Worm (Caenorhabditis elegans) whole organism, midembryonic: ENCODE results near the gene F49H12.4.

Experiments used
- T22C8.4 ChIP-seq: fragments of 200-800 bp; sonication (Bioruptor generic); IDR thresholded peaks from 2 replicates; pipeline ENCODE4 v1.3.6; 2022; ENCODE audit warnings: missing genetic modification characterization, missing compliant biosample characterization
- cog-1 ChIP-seq: sonication (generic microtip); optimal IDR thresholded peaks from 2 replicates; lab custom pipeline; 2016; ENCODE audit warnings: missing genetic modification characterization, missing compliant biosample characterization
- flt-1 ChIP-seq: fragments of 200-800 bp; sonication (Bioruptor generic); IDR thresholded peaks from 2 replicates; pipeline ENCODE4 v1.3.6; 2022; ENCODE audit warnings: missing genetic modification characterization, missing compliant biosample characterization
- klf-2 ChIP-seq: fragments of 200-800 bp; sonication (Bioruptor generic); conservative IDR thresholded peaks from 2 replicates; pipeline ENCODE4 v1.3.6; 2022; ENCODE audit warnings: missing genetic modification reagents, missing genetic modification characterization, missing compliant biosample characterization
- med-1 ChIP-seq: sonication (generic microtip); optimal IDR thresholded peaks from 2 replicates; lab custom pipeline; 2017; ENCODE audit warnings: missing genetic modification characterization, mild to moderate bottlenecking, missing compliant biosample characterization, antibody characterized with exemption, missing genetic modification reagents; ENCODE audit not compliant: insufficient read depth
- ref-1 ChIP-seq: fragments of 200-800 bp; sonication (Bioruptor generic); conservative IDR thresholded peaks from 2 replicates; pipeline ENCODE4 v1.3.6; 2022; ENCODE audit warnings: missing genetic modification reagents, missing genetic modification characterization, missing compliant biosample characterization
- tab-1 ChIP-seq: fragments of 200-800 bp; sonication (Bioruptor generic); IDR thresholded peaks from 2 replicates; pipeline ENCODE4 v1.3.6; 2022; ENCODE audit warnings: missing genetic modification characterization, missing compliant biosample characterization
- ztf-23 ChIP-seq: fragments of 200-800 bp; sonication (Bioruptor generic); IDR thresholded peaks from 2 replicates; pipeline ENCODE4 v1.3.6; 2022; ENCODE audit warnings: missing genetic modification reagents, missing genetic modification characterization, missing compliant biosample characterization
- ztf-29 ChIP-seq: fragments of 200-800 bp; sonication (Bioruptor generic); IDR thresholded peaks from 2 replicates; pipeline ENCODE4 v1.3.6; 2022; ENCODE audit warnings: missing genetic modification reagents, missing genetic modification characterization, missing compliant biosample characterization

F49H12.4 gene

DNA sequence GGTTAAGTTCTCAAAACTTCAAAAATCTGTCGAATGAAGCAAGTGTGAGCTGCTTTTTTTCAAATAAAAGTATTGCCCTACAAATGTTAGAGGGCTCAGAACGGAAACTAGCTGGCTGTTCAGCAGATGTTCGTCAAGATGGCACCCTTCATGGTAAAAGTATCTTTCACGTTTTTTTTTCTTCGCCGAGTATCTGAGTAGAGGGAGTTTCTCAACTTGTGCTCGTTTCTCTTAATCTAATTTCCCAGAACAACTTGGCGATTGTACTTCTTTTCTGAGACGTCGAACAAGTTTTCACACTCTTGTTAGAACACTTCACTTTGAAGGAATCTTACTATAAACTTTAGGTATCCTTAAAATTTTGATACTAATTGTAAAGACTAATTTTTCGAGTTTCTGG lies 8.1 kb downstream of the F49H12.4 start:
- no peak for TF ChIP-seq tab-1 (GFP tag; lab: Robert Waterston, UW)

DNA sequence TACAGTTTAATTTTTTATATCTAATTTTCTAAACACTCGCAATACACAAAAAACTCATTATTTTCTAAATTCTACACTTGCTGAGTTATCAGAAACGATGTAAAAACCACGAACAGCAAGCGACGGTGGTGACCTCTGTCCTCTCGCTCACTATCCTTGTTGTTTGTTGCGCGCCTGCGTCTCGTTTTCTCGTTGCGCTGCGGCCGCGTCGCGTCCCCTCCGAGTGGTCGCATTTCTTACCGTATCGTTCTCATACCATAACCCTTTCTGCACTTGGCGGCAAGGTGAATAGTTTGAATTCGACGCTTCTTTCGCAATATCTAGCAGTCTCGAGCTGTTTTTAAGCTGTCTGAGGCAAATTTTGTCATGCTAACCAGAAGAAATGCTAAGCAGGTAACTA lies 9.8 kb downstream of the F49H12.4 start, which contains the start of gene lsy-2:
TSS of gene lsy-2 (plus strand) at position 271 of the 400 bp plus-strand sequence.
- TF ChIP-seq ztf-29 (GFP tag; lab: Robert Waterston, UW) (0 out of 2 replicates have a peak, but pooled peaks have one; percentile 17), klf-2 (GFP tag; lab: Robert Waterston, UW) (no peak), tab-1 (GFP tag; lab: Robert Waterston, UW) (no peak), flt-1 (no peak), cog-1 (no peak), ref-1 (GFP tag; lab: Robert Waterston, UW) (no peak), ztf-23 (GFP tag; lab: Robert Waterston, UW) (0 out of 2 replicates have a peak, but pooled peaks have one; percentile 19), T22C8.4 (GFP tag; lab: Robert Waterston, UW) (no peak), med-1 (GFP tag; lab: Kevin White, UChicago) (no peak)

DNA sequence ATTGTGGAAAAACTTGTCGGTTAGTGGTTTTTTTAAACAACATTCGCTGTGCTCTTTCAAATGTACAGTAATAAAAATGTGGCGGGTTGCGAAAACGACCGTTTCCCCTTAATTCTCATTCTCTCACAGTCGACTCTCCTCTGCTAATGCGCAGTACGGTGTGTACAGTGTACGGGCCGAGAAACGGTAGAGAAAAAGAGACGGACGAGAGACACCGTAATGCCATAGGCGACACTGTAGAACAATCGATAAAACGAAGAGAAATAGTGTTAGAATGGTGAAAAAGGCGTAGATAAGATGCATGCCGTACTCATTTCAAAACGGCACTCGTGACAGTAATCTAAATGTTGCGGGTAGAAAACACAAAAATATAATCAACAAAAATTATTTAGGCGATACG lies 10.9 kb downstream of the F49H12.4 start:
- TF ChIP-seq cog-1 (no peak), ztf-23 (GFP tag; lab: Robert Waterston, UW) (no peak), T22C8.4 (GFP tag; lab: Robert Waterston, UW) (peak; percentile 68; the same call in 1 of the 2 replicates), flt-1 (no peak), ref-1 (GFP tag; lab: Robert Waterston, UW) (no peak), med-1 (GFP tag; lab: Kevin White, UChicago) (no peak), tab-1 (GFP tag; lab: Robert Waterston, UW) (no peak), ztf-29 (GFP tag; lab: Robert Waterston, UW) (no peak), klf-2 (GFP tag; lab: Robert Waterston, UW) (no peak)

DNA sequence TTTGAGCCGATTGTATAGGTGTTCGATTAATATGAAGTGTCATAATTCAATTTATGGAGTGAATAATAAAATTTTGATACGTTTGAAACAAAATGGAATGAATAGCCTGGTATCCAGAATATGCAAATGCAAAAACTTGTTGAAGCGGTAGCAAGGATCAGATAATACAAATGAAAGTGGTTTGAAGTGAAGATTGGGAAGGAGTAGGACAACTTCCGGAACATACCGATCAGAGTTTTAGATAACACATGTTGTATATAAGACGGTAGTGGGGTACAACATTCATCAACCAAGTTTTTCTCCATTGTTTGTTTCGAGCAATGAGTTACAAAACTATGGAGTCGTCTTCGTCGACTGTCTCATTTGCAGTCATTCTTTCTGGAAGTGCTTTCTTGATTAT lies 13.5 kb downstream of the F49H12.4 start, which contains the start of gene col-164:
TSS of gene col-164 (plus strand) at position 301 of the 400 bp plus-strand sequence.
- TF ChIP-seq cog-1 (no peak), med-1 (GFP tag; lab: Kevin White, UChicago) (no peak)

DNA sequence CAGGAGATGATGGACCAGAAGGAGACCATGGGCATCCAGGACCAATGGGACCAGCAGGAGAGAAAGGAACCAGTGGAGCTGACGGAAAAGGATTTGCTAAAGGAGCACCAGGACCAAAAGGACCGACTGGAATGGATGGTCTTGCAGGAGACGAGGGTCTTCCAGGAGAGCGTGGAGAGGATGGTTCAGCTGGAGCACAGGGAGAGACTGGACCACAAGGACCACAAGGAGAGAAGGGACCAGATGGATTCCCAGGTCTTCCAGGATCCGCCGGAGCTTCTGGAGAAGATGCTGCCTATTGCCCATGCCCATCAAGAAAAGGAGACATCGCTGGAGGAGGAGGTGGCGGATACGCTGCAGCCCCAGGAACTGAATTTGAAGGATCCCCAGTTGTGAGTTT lies 14.5 kb downstream of the F49H12.4 start:
- TF ChIP-seq klf-2 (GFP tag; lab: Robert Waterston, UW) (no peak), ref-1 (GFP tag; lab: Robert Waterston, UW) (no peak), ztf-29 (GFP tag; lab: Robert Waterston, UW) (no peak), med-1 (GFP tag; lab: Kevin White, UChicago) (no peak), flt-1 (no peak), ztf-23 (GFP tag; lab: Robert Waterston, UW) (no peak), tab-1 (GFP tag; lab: Robert Waterston, UW) (no peak), T22C8.4 (GFP tag; lab: Robert Waterston, UW) (no peak)

DNA sequence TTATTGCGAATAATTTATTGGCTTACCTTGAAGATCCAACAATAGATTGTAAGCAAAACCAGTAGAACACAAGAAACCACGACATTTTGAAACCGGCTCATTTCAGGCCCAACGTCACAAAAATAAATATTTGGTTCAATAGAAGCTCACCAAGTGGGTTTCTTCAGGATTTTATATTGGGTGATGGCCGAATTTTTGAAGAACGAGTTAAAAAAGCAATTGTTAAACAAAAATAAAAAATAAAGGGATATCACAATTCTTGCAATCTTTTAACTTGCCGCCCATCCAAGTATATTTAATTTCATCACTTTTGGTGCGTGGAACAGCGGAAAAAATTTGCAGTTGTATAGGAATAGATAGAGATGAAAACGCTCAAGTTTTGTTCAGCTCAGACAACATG lies 17.2 kb downstream of the F49H12.4 start, which contains the start of gene T21D9.2:
TSS of gene T21D9.2 (minus strand) at position 101 of the 400 bp plus-strand sequence.
- TF ChIP-seq ztf-23 (GFP tag; lab: Robert Waterston, UW) (no peak), ztf-29 (GFP tag; lab: Robert Waterston, UW) (no peak), tab-1 (GFP tag; lab: Robert Waterston, UW) (no peak), flt-1 (no peak), klf-2 (GFP tag; lab: Robert Waterston, UW) (no peak), med-1 (GFP tag; lab: Kevin White, UChicago) (no peak), cog-1 (no peak), ref-1 (GFP tag; lab: Robert Waterston, UW) (no peak), T22C8.4 (GFP tag; lab: Robert Waterston, UW) (no peak)

DNA sequence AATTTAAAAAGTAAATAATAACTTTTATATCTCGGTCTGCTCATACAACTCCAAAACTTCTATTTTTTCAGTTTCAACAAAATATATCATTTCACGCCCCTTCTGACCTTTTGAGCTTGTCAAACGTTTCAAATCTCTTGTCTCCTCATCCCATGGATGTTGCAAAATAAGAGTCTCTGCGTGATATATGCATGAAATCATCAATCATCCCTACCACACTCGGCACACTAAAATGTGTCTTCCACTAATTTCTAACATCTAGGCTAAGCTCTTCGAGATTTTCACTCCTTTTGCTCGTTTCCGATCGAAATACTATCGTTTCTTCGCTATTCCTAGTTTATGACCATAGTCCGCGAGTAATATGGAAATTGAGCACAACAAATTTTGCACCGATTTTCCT lies 19.4 kb downstream of the F49H12.4 start:
- TF ChIP-seq cog-1 (no peak), med-1 (GFP tag; lab: Kevin White, UChicago) (no peak), tab-1 (GFP tag; lab: Robert Waterston, UW) (no peak), flt-1 (no peak), ref-1 (GFP tag; lab: Robert Waterston, UW) (no peak), T22C8.4 (GFP tag; lab: Robert Waterston, UW) (no peak), klf-2 (GFP tag; lab: Robert Waterston, UW) (no peak), ztf-23 (GFP tag; lab: Robert Waterston, UW) (no peak), ztf-29 (GFP tag; lab: Robert Waterston, UW) (no peak)

DNA sequence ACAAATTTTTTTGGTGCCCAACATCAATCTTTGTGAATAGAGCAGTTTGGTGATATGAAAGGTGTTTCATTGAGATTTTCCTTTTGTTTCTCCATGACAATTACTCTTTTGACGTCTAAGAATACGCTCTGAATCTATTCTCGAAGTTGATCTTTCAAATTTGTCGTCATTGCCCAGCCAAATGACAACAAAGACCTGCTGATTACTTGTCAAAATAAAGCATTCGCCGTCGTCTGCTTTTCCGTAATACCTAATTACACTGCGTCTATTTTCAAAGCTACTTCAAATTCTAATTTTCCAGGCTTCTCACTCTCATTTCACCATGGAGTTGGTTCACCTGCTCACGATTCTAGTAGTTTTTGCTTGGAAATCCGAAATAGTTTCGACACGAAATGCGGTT lies 25.7 kb downstream of the F49H12.4 start, which contains the start of gene F53B1.3:
TSS of gene F53B1.3 (plus strand) at position 301 of the 400 bp plus-strand sequence.
- no peak for TF ChIP-seq ref-1 (GFP tag; lab: Robert Waterston, UW)
- TF ChIP-seq ztf-23 (GFP tag; lab: Robert Waterston, UW) = no peak
- no peak for TF ChIP-seq ztf-29 (GFP tag; lab: Robert Waterston, UW)
- no peak for TF ChIP-seq klf-2 (GFP tag; lab: Robert Waterston, UW)
- no peak for TF ChIP-seq T22C8.4 (GFP tag; lab: Robert Waterston, UW)
- TF ChIP-seq flt-1 = no peak
- no peak for TF ChIP-seq tab-1 (GFP tag; lab: Robert Waterston, UW)
- no peak for TF ChIP-seq med-1 (GFP tag; lab: Kevin White, UChicago)
- no peak for TF ChIP-seq cog-1

DNA sequence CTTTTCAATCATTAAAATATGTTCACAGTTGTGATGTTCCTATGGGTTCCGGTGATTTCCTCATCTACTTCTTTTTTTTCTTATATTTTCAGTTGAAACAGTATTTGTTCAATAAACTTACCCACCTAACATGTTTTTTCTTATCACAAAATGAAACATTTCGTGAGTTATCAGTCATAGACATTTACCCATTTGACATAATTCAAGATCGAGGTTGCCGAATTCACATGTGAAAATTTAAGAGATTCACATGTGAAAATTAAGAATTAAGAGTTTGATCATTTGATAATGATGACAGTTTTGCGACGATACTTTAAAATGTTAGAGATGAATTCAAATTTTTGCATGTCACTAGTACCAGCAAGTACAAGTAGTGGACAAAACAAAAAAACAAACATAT lies 27.8 kb downstream of the F49H12.4 start:
- TF ChIP-seq tab-1 (GFP tag; lab: Robert Waterston, UW) = no peak

DNA sequence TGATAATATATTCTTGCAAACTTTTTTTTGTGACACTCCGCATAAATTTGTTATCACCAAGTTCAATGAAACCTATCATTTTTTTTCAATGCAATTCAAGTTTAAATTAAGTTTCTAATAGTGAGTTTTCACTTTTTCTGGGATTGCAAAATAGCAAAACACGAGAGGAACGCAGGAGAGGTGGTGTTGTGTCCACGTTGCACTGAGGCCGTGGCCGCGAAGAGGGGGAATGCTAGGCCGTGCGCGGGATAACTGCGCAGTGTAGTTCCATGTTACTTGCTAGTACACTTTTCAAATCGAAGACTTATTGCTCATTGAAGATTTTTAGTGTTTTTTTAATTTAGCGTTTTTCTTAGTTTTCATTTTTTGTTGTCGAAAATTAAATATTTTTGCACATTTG lies 28.5 kb downstream of the F49H12.4 start:
- TF ChIP-seq ref-1 (GFP tag; lab: Robert Waterston, UW) (no peak), klf-2 (GFP tag; lab: Robert Waterston, UW) (no peak), cog-1 (no peak), ztf-29 (GFP tag; lab: Robert Waterston, UW) (no peak), flt-1 (0 out of 2 replicates have a peak, but pooled peaks have one; percentile 29), med-1 (GFP tag; lab: Kevin White, UChicago) (no peak)
